Worm (Caenorhabditis elegans) whole organism, mixed stage, embryonic: Measurements from ENCODE around the gene tnc-2.

ENCODE experiments used
- lin-13 ChIP-seq: fragments of 150-350 bp; optimal IDR thresholded peaks from 2 replicates; lab custom pipeline; 2014; ENCODE audit warnings: missing biosample characterization, missing genetic modification characterization
- nhr-12 ChIP-seq: fragments of 150-350 bp; optimal IDR thresholded peaks from 2 replicates; lab custom pipeline; 2014; ENCODE audit warnings: missing biosample characterization, missing genetic modification characterization
- nhr-2 ChIP-seq: fragments of 150-350 bp; optimal IDR thresholded peaks from 2 replicates; lab custom pipeline; 2014; ENCODE audit warnings: missing biosample characterization, missing genetic modification characterization
- nhr-76 ChIP-seq: sonication (generic microtip); optimal IDR thresholded peaks from 2 replicates; lab custom pipeline; 2017; ENCODE audit warnings: missing biosample characterization, missing genetic modification characterization
- pha-4 ChIP-seq: fragments of 150-350 bp; optimal IDR thresholded peaks from 2 replicates; lab custom pipeline; 2018; ENCODE audit warnings: missing biosample characterization, missing genetic modification reagents, missing genetic modification characterization
- unc-39 ChIP-seq: fragments of 150-350 bp; optimal IDR thresholded peaks from 2 replicates; lab custom pipeline; 2014; ENCODE audit warnings: missing biosample characterization, missing genetic modification characterization
- ztf-11 ChIP-seq: fragments of 150-350 bp; optimal IDR thresholded peaks from 2 replicates; lab custom pipeline; 2014; ENCODE audit warnings: missing biosample characterization, missing genetic modification characterization

- TF ChIP-seq nhr-12 = no peak
- TF ChIP-seq lin-13 (tag; lab: Kevin White, UChicago) = no peak
- no peak for TF ChIP-seq unc-39
- TF ChIP-seq nhr-2 (tag; lab: Kevin White, UChicago) = no peak
- TF ChIP-seq pha-4 = no peak
- TF ChIP-seq nhr-76 (tag; lab: Kevin White, UChicago) = no peak
- TF ChIP-seq ztf-11 = no peak
These were observed 16.2 kb downstream of the tnc-2 start for ce11 chrII:10482899-10483298.
